Worm (Caenorhabditis elegans) whole organism, mixed stage, embryonic: ENCODE measurements around the gene aly-3.
"Not testable (repeated sequence)": the region's sequence is repeated elsewhere in the genome, so short reads cannot be mapped to it uniquely, and the experiment has no call there.

ENCODE experiments used
- blmp-1 ChIP-seq: fragments of 150-350 bp; optimal IDR thresholded peaks from 2 replicates; lab custom pipeline; 2014; ENCODE audit warnings: missing biosample characterization, missing genetic modification characterization
- snpc-4 ChIP-seq: fragments of 150-350 bp; optimal IDR thresholded peaks from 2 replicates; lab custom pipeline; 2014; ENCODE audit warnings: missing biosample characterization, missing genetic modification characterization
- ztf-11 ChIP-seq: fragments of 150-350 bp; optimal IDR thresholded peaks from 2 replicates; lab custom pipeline; 2014; ENCODE audit warnings: missing biosample characterization, missing genetic modification characterization

ce11 chrIV:12138093-12138492, 15.0 kb downstream of the aly-3 start, which contains the start of gene B0001.4:
- TF ChIP-seq blmp-1 (tag; lab: Kevin White, UChicago); ztf-11 (tag; lab: Kevin White, UChicago); snpc-4: not testable (repeated sequence)
